Worm (Caenorhabditis elegans): ENCODE results near the gene cpz-2.

Gene cpz-2

ce11 chrV:13380980-13381379 lies at the start of gene cpz-2:
Gene cpz-2, plus strand, starts transcription at chrV:13381189.
- TF ChIP-seq ceh-13 (GFP tag; optimal IDR thresholded peaks at IDR 0.05): no peak
- no peak for TF ChIP-seq pes-1 (GFP tag; IDR thresholded peaks at IDR 0.05)
- TF ChIP-seq ceh-36 (tag; optimal IDR thresholded peaks at IDR 0.05): no peak
- no peak for TF ChIP-seq B0310.2 (tag; optimal IDR thresholded peaks at IDR 0.05)
- no peak for TF ChIP-seq ama-1 (optimal IDR thresholded peaks at IDR 0.05)
- no peak for TF ChIP-seq ets-7 (tag; optimal IDR thresholded peaks at IDR 0.05)
- TF ChIP-seq hmg-4 (GFP tag; optimal IDR thresholded peaks at IDR 0.05): no peak
- TF ChIP-seq flt-1 (GFP tag; IDR thresholded peaks at IDR 0.05): no peak
- TF ChIP-seq scrt-1 (GFP tag; IDR thresholded peaks at IDR 0.05): no peak
- TF ChIP-seq tra-4 (tag; optimal IDR thresholded peaks at IDR 0.05): no peak
- TF ChIP-seq hmbx-1 (tag; optimal IDR thresholded peaks at IDR 0.05): no peak
- no peak for TF ChIP-seq aly-1 (tag; optimal IDR thresholded peaks at IDR 0.05)
- TF ChIP-seq hnd-1 (tag; optimal IDR thresholded peaks at IDR 0.05): no peak
- no peak for TF ChIP-seq F13C5.2 (tag; optimal IDR thresholded peaks at IDR 0.05)
- no peak for TF ChIP-seq tbx-37 (GFP tag; conservative IDR thresholded peaks at IDR 0.05)
- no peak for TF ChIP-seq sea-1 (GFP tag; conservative IDR thresholded peaks at IDR 0.05)
- no peak for TF ChIP-seq tbx-11 (GFP tag; IDR thresholded peaks at IDR 0.05)

DNA sequence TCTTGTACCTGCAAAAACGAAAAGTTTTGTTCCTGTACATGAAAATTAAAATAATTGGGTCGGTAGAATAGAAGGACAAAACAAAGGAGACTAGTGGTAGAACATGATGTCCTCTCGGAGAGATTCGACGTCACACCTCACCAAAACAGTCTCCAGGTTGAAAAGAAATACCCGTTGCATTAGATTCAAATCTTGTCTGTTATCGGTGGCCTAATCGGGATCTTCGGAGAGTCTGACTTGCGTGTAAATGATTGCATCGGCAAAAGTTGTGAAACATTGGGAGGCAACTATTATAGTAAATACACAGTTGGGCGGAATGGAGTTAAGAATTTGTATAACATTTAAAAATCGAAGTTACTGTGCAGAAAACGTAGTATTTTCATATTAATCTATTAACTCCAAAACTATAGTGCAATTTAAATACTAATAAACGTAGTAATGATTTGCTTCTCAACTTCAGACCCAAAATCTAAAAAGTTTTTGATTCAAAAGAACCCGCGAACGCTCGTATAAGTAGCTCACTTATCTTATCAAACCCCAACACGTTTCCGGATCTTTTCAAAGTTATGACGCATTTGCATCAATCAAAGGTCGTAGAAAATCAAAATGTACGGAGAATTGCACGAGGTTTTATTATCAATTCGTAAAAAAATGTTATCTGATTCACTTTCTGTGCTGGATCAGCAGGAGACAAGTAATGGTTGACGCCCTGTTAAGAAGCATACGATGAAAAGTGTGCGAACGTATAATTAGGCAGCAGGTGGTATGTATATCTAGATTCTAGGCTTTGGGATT lies 47.4 kb upstream of the cpz-2 start, which contains the start of gene nhr-168:
nhr-168 (minus strand) TSS at position 486 of the 795 bp plus-strand sequence.
- TF ChIP-seq tbx-11 (GFP tag; IDR thresholded peaks at IDR 0.05) (no peak), ceh-36 (tag; optimal IDR thresholded peaks at IDR 0.05) (no peak), hmg-4 (GFP tag; optimal IDR thresholded peaks at IDR 0.05) (no peak), pes-1 (GFP tag; IDR thresholded peaks at IDR 0.05) (no peak), tra-4 (tag; optimal IDR thresholded peaks at IDR 0.05) (no peak), scrt-1 (GFP tag; IDR thresholded peaks at IDR 0.05) (no peak)

DNA sequence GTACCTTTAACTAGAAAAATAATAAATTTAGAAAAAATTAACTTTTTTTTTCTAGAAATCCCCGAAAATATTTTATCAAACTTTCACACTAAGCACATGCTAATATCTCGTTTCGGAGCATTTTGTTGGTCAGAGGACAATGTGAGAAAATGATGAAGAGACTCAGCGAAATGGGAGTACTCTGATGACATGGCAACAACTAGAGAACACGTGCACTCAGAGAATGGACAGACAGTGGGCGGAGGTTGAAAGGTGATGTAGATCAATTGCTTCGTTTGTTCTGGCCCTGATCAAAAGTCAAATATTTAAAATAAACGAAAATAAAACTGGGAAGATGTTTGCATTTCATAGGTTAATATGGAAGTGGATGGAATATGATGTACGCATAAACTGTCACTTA lies 46.5 kb upstream of the cpz-2 start:
- TF ChIP-seq hmbx-1 (tag; optimal IDR thresholded peaks at IDR 0.05) (no peak), ceh-36 (tag; optimal IDR thresholded peaks at IDR 0.05) (no peak), hmg-4 (GFP tag; optimal IDR thresholded peaks at IDR 0.05) (no peak)

DNA sequence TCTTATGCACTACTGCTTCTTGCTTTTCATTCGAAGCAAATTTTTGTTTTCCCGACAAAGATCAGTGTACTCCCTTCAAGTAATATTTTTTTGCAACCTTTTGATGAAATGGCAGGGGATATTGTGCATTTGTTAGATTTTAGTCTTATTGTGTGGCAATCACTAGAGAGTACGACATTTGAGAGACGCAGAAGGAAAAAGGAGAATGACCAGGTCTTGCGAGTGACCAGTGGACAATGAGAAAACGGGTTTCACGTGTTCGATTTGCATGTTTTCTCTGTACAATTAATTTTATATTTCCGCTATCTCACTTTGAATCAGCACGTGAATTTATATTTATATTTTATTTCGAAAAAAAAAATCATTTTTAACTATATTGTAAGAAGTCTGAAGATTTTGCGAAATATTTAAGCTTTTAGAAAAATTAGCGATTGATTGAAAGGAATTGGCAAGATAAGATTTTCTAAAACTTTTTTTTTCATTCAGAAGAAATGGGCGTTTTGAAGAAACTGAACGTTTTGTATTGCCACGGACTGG lies 45.0 kb upstream of the cpz-2 start, which contains the start of gene C50B6.9:
C50B6.9 (plus strand) TSS at position 487 of the 537 bp plus-strand sequence.
- no peak for TF ChIP-seq flt-1 (GFP tag; IDR thresholded peaks at IDR 0.05)
- no peak for TF ChIP-seq hmbx-1 (tag; optimal IDR thresholded peaks at IDR 0.05)
- no peak for TF ChIP-seq F13C5.2 (tag; optimal IDR thresholded peaks at IDR 0.05)
- no peak for TF ChIP-seq sea-1 (GFP tag; conservative IDR thresholded peaks at IDR 0.05)
- TF ChIP-seq ama-1 (optimal IDR thresholded peaks at IDR 0.05): no peak

ce11 chrV:13338037-13338436 lies 43.0 kb upstream of the cpz-2 start:
- TF ChIP-seq hmbx-1 (tag; optimal IDR thresholded peaks at IDR 0.05) (no peak), ceh-13 (GFP tag; optimal IDR thresholded peaks at IDR 0.05) (no peak), B0310.2 (tag; optimal IDR thresholded peaks at IDR 0.05) (no peak), ceh-36 (tag; optimal IDR thresholded peaks at IDR 0.05) (no peak), tbx-11 (GFP tag; IDR thresholded peaks at IDR 0.05) (no peak), scrt-1 (GFP tag; IDR thresholded peaks at IDR 0.05) (no peak), hnd-1 (tag; optimal IDR thresholded peaks at IDR 0.05) (no peak)

DNA sequence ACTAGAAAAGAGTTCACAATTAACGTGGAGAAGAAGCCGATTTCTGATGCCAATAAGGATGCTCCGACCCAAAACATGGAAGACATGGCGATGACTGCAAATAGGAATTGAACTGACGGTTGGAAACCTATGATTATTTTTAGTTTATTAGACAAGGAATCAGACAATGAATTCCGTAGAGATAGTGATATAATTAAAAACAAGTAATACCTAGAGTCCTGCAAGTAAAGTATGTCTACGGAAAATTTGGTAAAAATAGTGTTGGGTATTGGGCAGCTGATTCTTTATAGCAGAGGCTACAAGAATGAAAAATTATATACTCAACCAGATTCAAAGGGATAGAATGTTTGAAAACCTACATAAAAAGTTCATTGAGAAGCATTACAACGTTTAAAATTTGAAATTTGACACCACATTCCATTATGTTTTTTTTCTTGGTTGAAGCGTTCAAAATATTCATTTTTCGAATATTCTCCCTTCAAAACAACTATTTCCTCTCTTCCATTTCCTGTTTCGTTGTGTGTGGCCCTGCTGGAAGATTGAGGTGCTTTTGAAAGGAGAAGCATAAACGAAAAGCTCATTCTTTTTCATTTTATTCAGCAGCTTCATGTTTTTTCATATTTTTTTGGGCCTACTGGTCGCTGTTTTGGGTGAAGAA lies 41.2 kb upstream of the cpz-2 start, which contains the start of the genes str-4 and lgc-48:
str-4 (minus strand) TSS at position 101 of the 658 bp plus-strand sequence.
lgc-48 (plus strand) TSS at position 608 of the 658 bp plus-strand sequence.
- TF ChIP-seq F13C5.2 (tag; optimal IDR thresholded peaks at IDR 0.05): no peak
- TF ChIP-seq scrt-1 (GFP tag; IDR thresholded peaks at IDR 0.05): no peak
- no peak for TF ChIP-seq sea-1 (GFP tag; conservative IDR thresholded peaks at IDR 0.05)
- no peak for TF ChIP-seq tra-4 (tag; optimal IDR thresholded peaks at IDR 0.05)
- TF ChIP-seq ceh-13 (GFP tag; optimal IDR thresholded peaks at IDR 0.05): no peak
- TF ChIP-seq tbx-37 (GFP tag; conservative IDR thresholded peaks at IDR 0.05): no peak
- TF ChIP-seq hmg-4 (GFP tag; optimal IDR thresholded peaks at IDR 0.05): no peak
- no peak for TF ChIP-seq ets-7 (tag; optimal IDR thresholded peaks at IDR 0.05)
- TF ChIP-seq pes-1 (GFP tag; IDR thresholded peaks at IDR 0.05): no peak
- no peak for TF ChIP-seq hnd-1 (tag; optimal IDR thresholded peaks at IDR 0.05)
- no peak for TF ChIP-seq ceh-36 (tag; optimal IDR thresholded peaks at IDR 0.05)
- no peak for TF ChIP-seq B0310.2 (tag; optimal IDR thresholded peaks at IDR 0.05)
- no peak for TF ChIP-seq ama-1 (optimal IDR thresholded peaks at IDR 0.05)
- TF ChIP-seq aly-1 (tag; optimal IDR thresholded peaks at IDR 0.05): no peak
- TF ChIP-seq tbx-11 (GFP tag; IDR thresholded peaks at IDR 0.05): no peak
- no peak for TF ChIP-seq flt-1 (GFP tag; IDR thresholded peaks at IDR 0.05)
- no peak for TF ChIP-seq hmbx-1 (tag; optimal IDR thresholded peaks at IDR 0.05)

DNA sequence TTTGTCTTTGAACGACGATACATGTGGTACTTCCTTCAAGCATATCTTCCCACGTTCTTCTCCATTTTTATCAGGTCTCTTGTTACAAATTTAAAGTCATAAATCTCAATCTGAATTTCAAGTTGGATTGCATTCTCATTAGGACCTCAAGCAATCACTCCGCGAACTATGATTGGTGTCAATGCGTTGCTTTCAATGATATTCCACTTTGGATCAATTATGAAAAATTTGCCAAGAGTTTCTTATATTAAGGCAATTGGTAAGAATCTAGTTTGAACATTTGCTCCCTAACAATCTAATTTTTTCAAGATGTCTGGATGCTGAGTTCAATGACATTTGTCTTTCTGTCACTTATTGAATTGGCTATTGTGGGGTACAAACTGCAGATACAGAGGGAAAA lies 38.8 kb upstream of the cpz-2 start:
- no peak for TF ChIP-seq tbx-11 (GFP tag; IDR thresholded peaks at IDR 0.05)

ce11 chrV:13345867-13346328 lies 35.1 kb upstream of the cpz-2 start, which contains the start of gene twk-43:
Gene twk-43, plus strand, starts transcription at chrV:13346278.
- TF ChIP-seq ets-7 (tag; optimal IDR thresholded peaks at IDR 0.05) (no peak), tra-4 (tag; optimal IDR thresholded peaks at IDR 0.05) (no peak), ceh-36 (tag; optimal IDR thresholded peaks at IDR 0.05) (no peak), tbx-37 (GFP tag; conservative IDR thresholded peaks at IDR 0.05) (no peak), hmbx-1 (tag; optimal IDR thresholded peaks at IDR 0.05) (no peak), ama-1 (optimal IDR thresholded peaks at IDR 0.05) (no peak), pes-1 (GFP tag; IDR thresholded peaks at IDR 0.05) (no peak), hnd-1 (tag; optimal IDR thresholded peaks at IDR 0.05) (no peak), F13C5.2 (tag; optimal IDR thresholded peaks at IDR 0.05) (no peak), tbx-11 (GFP tag; IDR thresholded peaks at IDR 0.05) (no peak), aly-1 (tag; optimal IDR thresholded peaks at IDR 0.05) (no peak)
